Worm (Caenorhabditis elegans): Measurements from ENCODE around the gene lbp-7.

DNA sequence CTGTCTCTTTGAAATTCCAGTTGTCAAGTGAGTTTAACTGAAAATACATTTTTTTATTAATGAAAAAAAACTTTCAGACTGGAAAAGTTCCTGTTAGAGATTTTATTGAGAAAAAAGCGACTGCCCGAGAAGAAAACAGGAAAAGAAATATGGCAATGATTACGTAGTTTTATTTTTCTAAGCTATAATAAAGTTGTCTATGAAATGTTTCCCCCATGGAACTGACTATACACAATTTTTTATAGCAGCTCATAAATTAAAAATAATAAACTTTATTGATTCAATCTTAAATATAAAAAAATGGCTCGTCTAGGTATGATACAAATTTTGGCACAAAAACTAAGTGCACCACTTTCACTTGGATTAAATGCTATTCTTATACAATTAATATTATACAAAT is 23.1 kb downstream of the lbp-7 start, which contains the start of gene C06B3.1:
- TF ChIP-seq pqm-1 (tag; optimal IDR thresholded peaks at IDR 0.05) (no peak), fkh-10 (GFP tag; optimal IDR thresholded peaks at IDR 0.05) (no peak), pag-3 (tag; optimal IDR thresholded peaks at IDR 0.05; ENCODE audit: borderline replicate concordance) (no peak)
